Worm (Caenorhabditis elegans) whole organism, L2 larva: Measurements from ENCODE around the gene C01G10.9.
"Not testable (repeated sequence)": the region's sequence is repeated elsewhere in the genome, so short reads cannot be mapped to it uniquely, and the experiment has no call there.

Source experiments
- C34F6.9 ChIP-seq: fragments of 150-350 bp; optimal IDR thresholded peaks from 2 replicates; lab custom pipeline; 2014; ENCODE audit warnings: missing biosample characterization, missing genetic modification characterization
- Y55F3AM.14 ChIP-seq: fragments of 200-800 bp; sonication (Bioruptor generic); optimal IDR thresholded peaks from 2 replicates; lab custom pipeline; 2018; ENCODE audit warnings: mild to moderate bottlenecking, missing genetic modification characterization, missing compliant biosample characterization
- ceh-16 ChIP-seq: fragments of 150-350 bp; optimal IDR thresholded peaks from 2 replicates; lab custom pipeline; 2014; ENCODE audit warnings: missing biosample characterization, missing genetic modification characterization
- ceh-82 ChIP-seq: fragments of 150-350 bp; optimal IDR thresholded peaks from 2 replicates; lab custom pipeline; 2014; ENCODE audit warnings: missing biosample characterization, missing genetic modification characterization
- crh-2 ChIP-seq: sonication (generic microtip); optimal IDR thresholded peaks from 2 replicates; lab custom pipeline; 2017; ENCODE audit warnings: missing biosample characterization, missing genetic modification characterization
- dmd-4 ChIP-seq: sonication (generic microtip); optimal IDR thresholded peaks from 2 replicates; lab custom pipeline; 2017; ENCODE audit warnings: missing biosample characterization, missing genetic modification characterization
- elt-3 ChIP-seq: sonication (generic microtip); optimal IDR thresholded peaks from 2 replicates; lab custom pipeline; 2017; ENCODE audit warnings: missing biosample characterization, missing genetic modification characterization
- fos-1 ChIP-seq: fragments of 150-350 bp; optimal IDR thresholded peaks from 2 replicates; lab custom pipeline; 2014; ENCODE audit warnings: missing biosample characterization, missing genetic modification characterization
- gmeb-1 ChIP-seq: fragments of 150-350 bp; optimal IDR thresholded peaks from 2 replicates; lab custom pipeline; 2014; ENCODE audit warnings: missing biosample characterization, missing genetic modification characterization
- lin-13 ChIP-seq: fragments of 150-350 bp; optimal IDR thresholded peaks from 2 replicates; lab custom pipeline; 2014; ENCODE audit warnings: missing biosample characterization, missing genetic modification reagents, missing genetic modification characterization
- mbf-1 ChIP-seq: sonication (generic microtip); optimal IDR thresholded peaks from 2 replicates; lab custom pipeline; 2017; ENCODE audit warnings: missing biosample characterization, missing genetic modification characterization
- mdl-1 ChIP-seq, 2 experiments: fragments of 150-350 bp in 1 of 2; sonication (generic microtip) in 1 of 2; optimal IDR thresholded peaks; 2 replicates each; lab custom pipeline; 2017; ENCODE audit warnings: missing biosample characterization in 2 of 2, missing genetic modification characterization in 2 of 2
- nhr-10 ChIP-seq: sonication (generic microtip); optimal IDR thresholded peaks from 2 replicates; lab custom pipeline; 2017; ENCODE audit warnings: missing biosample characterization, missing genetic modification characterization
- nhr-12 ChIP-seq: fragments of 150-350 bp; optimal IDR thresholded peaks from 2 replicates; lab custom pipeline; 2014; ENCODE audit warnings: missing biosample characterization, missing genetic modification characterization
- nhr-129 ChIP-seq: fragments of 150-350 bp; optimal IDR thresholded peaks from 2 replicates; lab custom pipeline; 2014; ENCODE audit warnings: missing biosample characterization, missing genetic modification characterization
- nhr-21 ChIP-seq: fragments of 150-350 bp; optimal IDR thresholded peaks from 2 replicates; lab custom pipeline; 2014; ENCODE audit warnings: missing biosample characterization, missing genetic modification characterization
- nhr-237 ChIP-seq: fragments of 150-350 bp; optimal IDR thresholded peaks from 2 replicates; lab custom pipeline; 2014; ENCODE audit warnings: missing biosample characterization, missing genetic modification characterization
- nhr-6 ChIP-seq: fragments of 150-350 bp; optimal IDR thresholded peaks from 2 replicates; lab custom pipeline; 2014; ENCODE audit warnings: missing biosample characterization, missing genetic modification characterization
- nhr-77 ChIP-seq: fragments of 150-350 bp; optimal IDR thresholded peaks from 2 replicates; lab custom pipeline; 2014; ENCODE audit warnings: missing biosample characterization, missing genetic modification characterization
- skn-1 ChIP-seq: sonication (generic microtip); optimal IDR thresholded peaks from 2 replicates; lab custom pipeline; 2017; ENCODE audit warnings: missing biosample characterization, missing genetic modification characterization
- sma-3 ChIP-seq: sonication (generic microtip); optimal IDR thresholded peaks from 2 replicates; lab custom pipeline; 2016; ENCODE audit warnings: missing genetic modification reagents, missing genetic modification characterization, missing compliant biosample characterization
- sma-9 ChIP-seq, 2 experiments: fragments of 150-350 bp in 1 of 2; sonication (generic microtip) in 1 of 2; optimal IDR thresholded peaks; 2 replicates each; lab custom pipeline; 2014 to 2016; ENCODE audit warnings: missing genetic modification characterization in 2 of 2, mild to moderate bottlenecking in 1 of 2, missing biosample characterization in 1 of 2, missing compliant biosample characterization in 1 of 2, missing genetic modification reagents in 1 of 2, moderate library complexity in 1 of 2
- snpc-4 ChIP-seq: fragments of 150-350 bp; optimal IDR thresholded peaks from 2 replicates; lab custom pipeline; 2014; ENCODE audit warnings: missing biosample characterization, missing genetic modification characterization
- unc-39 ChIP-seq: fragments of 150-350 bp; optimal IDR thresholded peaks from 2 replicates; lab custom pipeline; 2014; ENCODE audit warnings: missing biosample characterization, missing genetic modification characterization
- unc-62 ChIP-seq: fragments of 150-350 bp; optimal IDR thresholded peaks from 2 replicates; lab custom pipeline; 2014; ENCODE audit warnings: missing biosample characterization, missing genetic modification reagents, missing genetic modification characterization
- zag-1 ChIP-seq: fragments of 150-350 bp; optimal IDR thresholded peaks from 2 replicates; lab custom pipeline; 2014; ENCODE audit warnings: missing biosample characterization, missing genetic modification characterization
- ztf-1 ChIP-seq: fragments of 200-800 bp; sonication (Bioruptor generic); conservative IDR thresholded peaks from 2 replicates; pipeline ENCODE4 v1.3.6; 2022; ENCODE audit warnings: missing genetic modification characterization, missing compliant biosample characterization
- ztf-11 ChIP-seq: sonication (generic microtip); optimal IDR thresholded peaks from 2 replicates; lab custom pipeline; 2017; ENCODE audit warnings: missing biosample characterization, missing genetic modification characterization

The C01G10.9 gene

DNA sequence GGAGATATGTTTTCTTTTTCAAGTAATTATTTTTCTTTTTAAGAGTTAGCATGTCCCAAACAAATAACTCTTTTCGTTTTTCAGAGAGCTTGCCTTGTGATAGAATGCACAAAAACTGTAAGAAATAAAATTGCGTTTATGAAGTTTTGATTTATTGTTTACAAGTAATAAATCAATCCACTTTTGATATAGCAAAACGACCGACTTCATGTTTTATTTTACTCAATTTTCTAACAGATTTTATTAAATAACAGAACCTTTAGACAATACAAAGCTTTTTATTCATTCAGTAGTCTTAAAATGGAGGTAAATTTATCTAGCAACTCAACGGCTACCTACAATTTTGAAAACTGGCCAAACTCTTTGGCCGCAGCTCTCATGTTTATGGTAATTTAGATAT, 12.4 kb downstream of the C01G10.9 start, which contains the start of gene srx-78:
TSS of gene srx-78 (plus strand) at position 301 of the 400 bp plus-strand sequence.
- TF ChIP-seq Y55F3AM.14 (no peak), ztf-11 (tag; lab: Kevin White, UChicago) (no peak), sma-9 (GFP tag; optimal IDR thresholded peaks at IDR 0.05; lab: Kevin White, UChicago) (no peak), sma-9 (tag; optimal IDR thresholded peaks at IDR 0.05; lab: Kevin White, UChicago) (no peak), nhr-10 (tag; lab: Kevin White, UChicago) (no peak), nhr-129 (tag; lab: Kevin White, UChicago) (no peak), zag-1 (tag; lab: Kevin White, UChicago) (no peak), lin-13 (GFP tag; lab: Kevin White, UChicago) (no peak), fos-1 (tag; lab: Kevin White, UChicago) (no peak), crh-2 (tag; lab: Kevin White, UChicago) (no peak), nhr-6 (no peak), ceh-82 (tag; lab: Kevin White, UChicago) (no peak)
- TF ChIP-seq, all 48 proteins: peak for 0

- TF ChIP-seq unc-62 (GFP tag; lab: Kevin White, UChicago) (no peak), nhr-12 (tag; lab: Kevin White, UChicago) (no peak)
Observed at ce11 chrV:15099447-15099846, 17.1 kb downstream of the C01G10.9 start, which contains the start of gene C01G10.1. C01G10.1 (plus strand) TSS chrV:15099747.

ce11 chrV:15105893-15106598, 23.7 kb downstream of the C01G10.9 start, which contains the start of gene C01G10.14:
C01G10.14 (minus strand) TSS chrV:15105943.
- not testable (repeated sequence) for TF ChIP-seq dmd-4, ceh-16, nhr-129 (tag; lab: Kevin White, UChicago)

DNA sequence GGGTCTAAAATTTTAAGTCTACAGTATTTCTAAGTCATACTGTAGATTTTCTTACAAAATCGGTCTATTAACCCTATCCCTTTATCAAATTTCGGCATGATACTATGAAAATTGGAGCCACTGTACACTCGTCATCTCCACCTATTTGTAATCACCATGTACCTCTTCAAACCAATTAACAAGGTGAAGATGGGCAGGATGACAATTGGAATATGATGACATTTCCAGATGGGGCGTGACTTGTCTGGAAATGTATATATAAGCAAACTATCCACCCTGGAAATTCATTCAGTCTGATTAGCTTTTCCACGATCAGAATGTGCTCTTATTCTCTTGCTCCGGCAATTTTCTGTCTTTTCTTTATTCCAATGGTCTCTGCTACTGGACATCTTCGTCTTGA, 26.9 kb downstream of the C01G10.9 start, which contains the start of gene Y75B12A.2:
TSS of gene Y75B12A.2 (plus strand) at position 301 of the 400 bp plus-strand sequence.
- TF ChIP-seq C34F6.9 (tag; lab: Kevin White, UChicago) (no peak), snpc-4 (tag; lab: Kevin White, UChicago) (no peak), crh-2 (tag; lab: Kevin White, UChicago) (no peak), mdl-1 (tag; optimal IDR thresholded peaks at IDR 0.05; lab: Kevin White, UChicago) (no peak), nhr-237 (tag; lab: Kevin White, UChicago) (no peak), zag-1 (tag; lab: Kevin White, UChicago) (no peak), nhr-12 (tag; lab: Kevin White, UChicago) (no peak)

- TF ChIP-seq snpc-4 (tag; lab: Kevin White, UChicago): no peak
- no peak for TF ChIP-seq unc-39 (tag; lab: Kevin White, UChicago)
- TF ChIP-seq lin-13 (GFP tag; lab: Kevin White, UChicago): no peak
Observed at ce11 chrV:15111660-15112059, 29.3 kb downstream of the C01G10.9 start, which contains the start of gene T01G5.7. T01G5.7 (plus strand) TSS chrV:15111960.

DNA sequence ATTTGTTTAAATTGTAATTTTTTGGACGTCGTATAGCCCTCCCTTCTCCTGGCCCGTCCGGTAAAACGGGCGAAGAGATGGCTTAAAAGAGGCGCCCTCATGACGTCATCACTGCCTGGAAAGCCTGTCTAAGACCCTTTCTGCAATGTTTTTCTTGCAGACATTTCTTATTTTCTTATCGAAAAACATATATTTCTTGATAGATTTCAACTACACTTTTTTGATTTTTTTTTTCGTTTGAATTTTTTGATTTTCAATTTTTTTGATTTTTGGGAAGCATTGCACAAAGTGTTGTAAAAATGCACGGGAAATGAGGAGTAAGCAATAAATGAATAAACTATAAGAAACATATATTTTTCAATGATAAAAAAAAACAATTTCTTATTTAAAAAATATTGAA, 31.7 kb downstream of the C01G10.9 start, which contains the start of gene T01G5.6:
TSS of gene T01G5.6 (minus strand) at position 101 of the 400 bp plus-strand sequence.
- TF ChIP-seq ceh-16 (tag; lab: Kevin White, UChicago): no peak
- TF ChIP-seq skn-1 (tag; lab: Kevin White, UChicago): no peak
- no peak for TF ChIP-seq elt-3 (tag; lab: Kevin White, UChicago)
- no peak for TF ChIP-seq ceh-82 (tag; lab: Kevin White, UChicago)
- TF ChIP-seq sma-9 (GFP tag; optimal IDR thresholded peaks at IDR 0.05; lab: Kevin White, UChicago): no peak
- no peak for TF ChIP-seq sma-9 (tag; optimal IDR thresholded peaks at IDR 0.05; lab: Kevin White, UChicago)
- no peak for TF ChIP-seq zag-1 (tag; lab: Kevin White, UChicago)
- no peak for TF ChIP-seq nhr-237 (tag; lab: Kevin White, UChicago)
- TF ChIP-seq nhr-77 (tag; lab: Kevin White, UChicago): no peak
- TF ChIP-seq mbf-1: no peak
- TF ChIP-seq gmeb-1 (tag; lab: Kevin White, UChicago): no peak
- no peak for TF ChIP-seq nhr-12 (tag; lab: Kevin White, UChicago)
- TF ChIP-seq ztf-1: no peak
- no peak for TF ChIP-seq sma-3 (GFP tag; lab: Kevin White, UChicago)
- no peak for TF ChIP-seq nhr-21 (tag; lab: Kevin White, UChicago)
- no peak for TF ChIP-seq C34F6.9 (tag; lab: Kevin White, UChicago)
